Worm (Caenorhabditis elegans): ENCODE measurements around the gene cwp-2.

Gene cwp-2

ce11 chrV:4826710-4827380, 15.6 kb downstream of the cwp-2 start, which contains the start of the genes hsp-6 and C37H5.5 (continued):
- peak; percentile 92 for TF ChIP-seq mep-1 (tag; optimal IDR thresholded peaks at IDR 0.05)

DNA sequence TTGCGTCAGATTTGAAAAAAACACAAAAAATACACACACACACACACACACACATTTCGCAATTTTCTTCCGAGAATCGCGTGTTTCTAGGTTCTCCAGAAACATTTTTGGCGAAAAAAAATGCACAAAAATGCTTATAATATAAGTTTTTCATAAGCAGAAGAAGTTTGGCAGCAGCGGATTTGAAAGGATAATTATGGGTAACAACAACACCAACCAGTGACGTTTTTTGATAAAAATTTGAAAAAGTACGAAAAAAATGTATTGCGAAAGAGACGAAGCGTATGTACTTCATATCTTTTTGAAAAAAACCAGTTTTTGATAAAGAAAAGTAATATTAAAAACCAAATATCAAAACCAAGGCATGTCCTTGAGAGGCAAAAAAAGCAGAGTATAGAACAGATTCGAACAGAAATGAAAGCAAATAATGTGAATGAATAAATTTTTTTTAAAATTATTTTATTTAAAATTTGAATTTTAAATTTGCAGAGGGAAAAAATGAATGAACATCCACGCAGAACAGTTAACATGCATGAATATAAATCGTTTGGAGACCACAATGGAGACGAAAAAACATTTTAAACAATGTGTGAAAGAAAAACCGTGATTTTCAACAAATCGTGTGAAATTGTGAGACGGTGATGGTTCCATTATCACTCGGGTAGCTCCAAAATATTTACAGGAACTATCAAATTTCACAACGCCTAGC, 18.6 kb downstream of the cwp-2 start:
- TF ChIP-seq php-3 (GFP tag; IDR thresholded peaks at IDR 0.05), result no peak
- peak; percentile 34 for TF ChIP-seq spr-1 (tag; optimal IDR thresholded peaks at IDR 0.05)
- TF ChIP-seq Y75B8A.6 (GFP tag; IDR thresholded peaks at IDR 0.05), result 0 out of 2 replicates have a peak, but pooled peaks have one; percentile 50
- peak; percentile 4 for TF ChIP-seq aha-1 (tag)
- TF ChIP-seq Y5F2A.4 (GFP tag; optimal IDR thresholded peaks at IDR 0.05), result no peak
- TF ChIP-seq nhr-41 (GFP tag; IDR thresholded peaks at IDR 0.05), result no peak
- peak; percentile 23 for TF ChIP-seq F49E8.2 (tag; optimal IDR thresholded peaks at IDR 0.05; ENCODE audit: borderline replicate concordance)
- peak in 1 of 2 experiments; percentile 67 for TF ChIP-seq hif-1 (tag; optimal IDR thresholded peaks at IDR 0.05)
- TF ChIP-seq ceh-32 (tag; optimal IDR thresholded peaks at IDR 0.05; ENCODE audit: poor library complexity), result no peak
- TF ChIP-seq unc-39 (tag; optimal IDR thresholded peaks at IDR 0.05), result no peak
- TF ChIP-seq ceh-44 (GFP tag; IDR thresholded peaks at IDR 0.05), result no peak
- TF ChIP-seq F10B5.3 (tag; optimal IDR thresholded peaks at IDR 0.05), result peak; percentile 35
- peak; percentile 3 for TF ChIP-seq dpl-1 (GFP tag; optimal IDR thresholded peaks at IDR 0.05)
- peak; percentile 69; the same call in 1 of the 2 replicates for TF ChIP-seq lim-7 (GFP tag; IDR thresholded peaks at IDR 0.05)
- peak; percentile 91 for TF ChIP-seq zfp-3 (GFP tag; conservative IDR thresholded peaks at IDR 0.05)
- TF ChIP-seq T26A8.4 (GFP tag; IDR thresholded peaks at IDR 0.05), result peak; percentile 60; the same call in 1 of the 2 replicates
- no peak for TF ChIP-seq zfp-2 (tag; optimal IDR thresholded peaks at IDR 0.05)
- TF ChIP-seq dmd-9 (GFP tag; IDR thresholded peaks at IDR 0.05), result no peak
- peak; percentile 20; the same call in 1 of the 2 replicates for TF ChIP-seq snpc-1.2 (GFP tag; IDR thresholded peaks at IDR 0.05)
- 0 out of 2 replicates have a peak, but pooled peaks have one; percentile 6 for TF ChIP-seq zip-11 (GFP tag; IDR thresholded peaks at IDR 0.05)
- TF ChIP-seq rbr-2 (tag; optimal IDR thresholded peaks at IDR 0.05), result no peak
- no peak for TF ChIP-seq nhr-6 (tag; optimal IDR thresholded peaks at IDR 0.05)
- TF ChIP-seq egl-43 (GFP tag; IDR thresholded peaks at IDR 0.05), result no peak
- no peak for TF ChIP-seq skn-1 (tag; optimal IDR thresholded peaks at IDR 0.05)
- TF ChIP-seq D1046.2 (GFP tag; IDR thresholded peaks at IDR 0.05), result no peak
- peak; percentile 40; the same call in 1 of the 2 replicates for TF ChIP-seq arid-1 (GFP tag; conservative IDR thresholded peaks at IDR 0.05)
- no peak for TF ChIP-seq ceh-62 (tag; optimal IDR thresholded peaks at IDR 0.05)
- TF ChIP-seq tra-1 (GFP tag; IDR thresholded peaks at IDR 0.05), result no peak; the same call in 1 of the 2 replicates
- no peak for TF ChIP-seq lin-29 (GFP tag; IDR thresholded peaks at IDR 0.05)
- peak; percentile 30; the same call in 1 of the 2 replicates for TF ChIP-seq lin-1 (GFP tag; IDR thresholded peaks at IDR 0.05)
- peak; percentile 54 for TF ChIP-seq gei-8 (GFP tag; optimal IDR thresholded peaks at IDR 0.05)
- TF ChIP-seq nhr-76 (tag; optimal IDR thresholded peaks at IDR 0.05), result no peak
- TF ChIP-seq nhr-10 (tag; optimal IDR thresholded peaks at IDR 0.05), result no peak
- TF ChIP-seq nhr-25 (tag; optimal IDR thresholded peaks at IDR 0.05; ENCODE audit: borderline replicate concordance, insufficient read depth), result no peak
- TF ChIP-seq Y48G9A.11 (GFP tag; IDR thresholded peaks at IDR 0.05), result 0 out of 2 replicates have a peak, but pooled peaks have one; percentile 24
- TF ChIP-seq dve-1 (tag; optimal IDR thresholded peaks at IDR 0.05; ENCODE audit: insufficient read depth), result peak; percentile 60
- TF ChIP-seq ztf-11 (tag; optimal IDR thresholded peaks at IDR 0.05), result no peak
- TF ChIP-seq mes-2 (tag; optimal IDR thresholded peaks at IDR 0.05; ENCODE audit: poor library complexity, severe bottlenecking), result peak; percentile 9
- TF ChIP-seq lsy-2 (tag; optimal IDR thresholded peaks at IDR 0.05), result peak in 1 of 2 experiments; percentile 45
- TF ChIP-seq ctbp-1 (GFP tag; IDR thresholded peaks at IDR 0.05), result peak; percentile 47
- TF ChIP-seq vab-7 (GFP tag; IDR thresholded peaks at IDR 0.05), result no peak
- no peak for TF ChIP-seq zag-1 (tag; optimal IDR thresholded peaks at IDR 0.05)
- TF ChIP-seq set-16 (GFP tag; IDR thresholded peaks at IDR 0.05), result no peak
- no peak for TF ChIP-seq attf-4 (tag; optimal IDR thresholded peaks at IDR 0.05)
- TF ChIP-seq F44E2.7 (GFP tag; IDR thresholded peaks at IDR 0.05), result no peak
